Fruit fly (Drosophila melanogaster): ENCODE results near the gene CG1927.
A peak's percentile ranks its signal among the peaks of the same experiment; 100 is the strongest.

The CG1927 gene

dm6 chr3L:1947463-1948126, 22.3 kb downstream of the CG1927 start, which contains the start of the genes mu2 and Cnb:
Gene mu2 (minus strand): TSS chr3L:1947475.
Gene Cnb (plus strand): TSS chr3L:1947565.
- no peak for TF ChIP-seq Rel (GFP tag; optimal IDR thresholded peaks at IDR 0.05)
- no peak for TF ChIP-seq Rel (tag; optimal IDR thresholded peaks at IDR 0.05)
- TF ChIP-seq br (GFP tag; optimal IDR thresholded peaks at IDR 0.05), result no peak
- TF ChIP-seq psq (GFP tag; optimal IDR thresholded peaks at IDR 0.05), result peak; percentile 23
- TF ChIP-seq Vsx2 (GFP tag; optimal IDR thresholded peaks at IDR 0.05; ENCODE audit: partially characterized antibody), result no peak
- TF ChIP-seq GATAd (GFP tag; optimal IDR thresholded peaks at IDR 0.05), result no peak

dm6 chr3L:1940843-1941418, 28.9 kb downstream of the CG1927 start, which contains the start of gene Mfap1:
Gene Mfap1 (plus strand): TSS chr3L:1941068.
- TF ChIP-seq N (GFP tag; optimal IDR thresholded peaks at IDR 0.05), result no peak
- no peak for TF ChIP-seq CG32264 (GFP tag; optimal IDR thresholded peaks at IDR 0.05)
- no peak for TF ChIP-seq brk (GFP tag; optimal IDR thresholded peaks at IDR 0.05)
- TF ChIP-seq sage (GFP tag; optimal IDR thresholded peaks at IDR 0.05), result peak; percentile 47
- TF ChIP-seq CG9705 (GFP tag; optimal IDR thresholded peaks at IDR 0.05), result peak; percentile 4

dm6 chr3L:1939983-1940504, 29.8 kb downstream of the CG1927 start:
- TF ChIP-seq CrebA (GFP tag; optimal IDR thresholded peaks at IDR 0.05; ENCODE audit: borderline replicate concordance) (no peak), lola (GFP tag; optimal IDR thresholded peaks at IDR 0.05) (no peak), pan (optimal IDR thresholded peaks at IDR 0.05) (no peak), fru (GFP tag; optimal IDR thresholded peaks at IDR 0.05) (no peak), dsf (GFP tag; optimal IDR thresholded peaks at IDR 0.05; ENCODE audit: borderline replicate concordance) (no peak), Vsx2 (GFP tag; optimal IDR thresholded peaks at IDR 0.05; ENCODE audit: partially characterized antibody) (peak; percentile 5), OdsH (GFP tag; optimal IDR thresholded peaks at IDR 0.05) (no peak), sv (GFP tag; optimal IDR thresholded peaks at IDR 0.05) (no peak), tai (GFP tag; optimal IDR thresholded peaks at IDR 0.05) (no peak), usp (GFP tag; optimal IDR thresholded peaks at IDR 0.05) (no peak), Sp1 (GFP tag; optimal IDR thresholded peaks at IDR 0.05) (no peak), Hr83 (GFP tag; optimal IDR thresholded peaks at IDR 0.05; ENCODE audit: poor library complexity, severe bottlenecking) (no peak), Rel (GFP tag; optimal IDR thresholded peaks at IDR 0.05) (no peak), Rel (tag; optimal IDR thresholded peaks at IDR 0.05) (peak; percentile 26), dl (GFP tag; optimal IDR thresholded peaks at IDR 0.05; ENCODE audit: insufficient read depth in 1 of 2, partially characterized antibody in 2 of 2) (no peak), Mio (GFP tag; optimal IDR thresholded peaks at IDR 0.05) (no peak)

DNA sequence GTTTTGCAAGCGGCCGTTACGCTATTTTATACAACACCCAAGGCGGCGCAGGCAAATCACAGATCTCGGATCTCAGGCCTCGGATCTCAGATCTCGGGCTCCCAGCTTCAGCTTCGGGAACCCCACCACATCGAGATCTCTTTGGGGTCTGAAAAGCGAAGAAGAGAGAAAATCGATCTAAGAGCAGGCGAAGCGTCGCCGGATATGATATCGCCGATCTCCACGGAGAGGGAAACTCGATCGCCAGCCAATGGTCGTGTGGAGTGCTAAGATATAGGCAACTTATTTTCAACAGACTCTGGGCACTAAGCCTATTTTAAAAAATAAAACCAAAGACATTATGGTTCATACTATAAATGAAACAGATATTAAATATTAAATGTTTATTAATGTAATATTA, 31.1 kb downstream of the CG1927 start, which contains the start of the genes CG46523 and CG5687:
Gene CG46523 (minus strand): TSS at position 337 of the 400 bp plus-strand sequence.
Gene CG5687 (minus strand): TSS at position 337 of the 400 bp plus-strand sequence.
- TF ChIP-seq Rel (GFP tag; optimal IDR thresholded peaks at IDR 0.05), result no peak
- peak; percentile 42 for TF ChIP-seq Rel (tag; optimal IDR thresholded peaks at IDR 0.05)
- no peak for TF ChIP-seq ey (GFP tag; optimal IDR thresholded peaks at IDR 0.05)

DNA sequence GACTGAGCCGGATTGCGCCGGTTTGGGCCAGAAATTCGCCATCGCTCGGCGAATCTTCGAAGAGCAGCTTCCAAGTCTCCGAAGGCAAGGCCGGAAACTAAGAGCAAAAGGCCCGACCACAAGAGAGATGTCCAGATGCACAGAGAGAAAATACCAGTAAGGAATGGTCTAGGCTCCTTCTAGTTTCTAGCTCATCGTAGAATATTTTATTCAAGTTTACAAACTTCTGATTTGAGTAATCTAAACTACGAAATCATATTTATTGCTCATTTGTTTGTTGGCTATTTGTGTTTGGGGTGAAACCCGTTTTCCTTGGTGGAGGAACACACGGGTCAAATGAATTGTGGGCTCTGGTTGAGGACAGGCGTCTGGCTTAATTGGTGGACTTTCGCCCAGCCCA, 32.4 kb downstream of the CG1927 start:
- TF ChIP-seq Myc (optimal IDR thresholded peaks at IDR 0.05), result no peak
- no peak for TF ChIP-seq Sp1 (GFP tag; optimal IDR thresholded peaks at IDR 0.05)
- peak in 1 of 2 experiments; percentile 4 for TF ChIP-seq foxo (GFP tag; optimal IDR thresholded peaks at IDR 0.05)
- no peak for TF ChIP-seq ey (GFP tag; optimal IDR thresholded peaks at IDR 0.05)
- TF ChIP-seq fru (GFP tag; optimal IDR thresholded peaks at IDR 0.05), result peak; percentile 21
- TF ChIP-seq h (GFP tag; optimal IDR thresholded peaks at IDR 0.05), result peak; percentile 40
- TF ChIP-seq HLH106 (tag; optimal IDR thresholded peaks at IDR 0.05), result peak; percentile 1

dm6 chr3L:1928959-1929358, 40.9 kb downstream of the CG1927 start:
- TF ChIP-seq Vsx2 (GFP tag; optimal IDR thresholded peaks at IDR 0.05; ENCODE audit: partially characterized antibody), result no peak
- TF ChIP-seq Rel (GFP tag; optimal IDR thresholded peaks at IDR 0.05), result no peak
- no peak for TF ChIP-seq Rel (tag; optimal IDR thresholded peaks at IDR 0.05)
- TF ChIP-seq Hnf4 (GFP tag; optimal IDR thresholded peaks at IDR 0.05), result no peak
- no peak for TF ChIP-seq ey (GFP tag; optimal IDR thresholded peaks at IDR 0.05)
- no peak for TF ChIP-seq Abd-B (GFP tag; optimal IDR thresholded peaks at IDR 0.05)
- no peak for TF ChIP-seq usp (GFP tag; optimal IDR thresholded peaks at IDR 0.05)
- TF ChIP-seq sv (GFP tag; optimal IDR thresholded peaks at IDR 0.05), result no peak
- no peak for TF ChIP-seq HLH106 (tag; optimal IDR thresholded peaks at IDR 0.05)
- TF ChIP-seq h (GFP tag; optimal IDR thresholded peaks at IDR 0.05), result no peak
- TF ChIP-seq N (GFP tag; optimal IDR thresholded peaks at IDR 0.05), result no peak
- no peak for TF ChIP-seq Sp1 (GFP tag; optimal IDR thresholded peaks at IDR 0.05)
- TF ChIP-seq Mio (GFP tag; optimal IDR thresholded peaks at IDR 0.05), result no peak
- no peak for TF ChIP-seq Dif (GFP tag; optimal IDR thresholded peaks at IDR 0.05; ENCODE audit: partially characterized antibody)
- TF ChIP-seq jim (GFP tag; optimal IDR thresholded peaks at IDR 0.05), result no peak
- no peak for TF ChIP-seq CG9705 (GFP tag; optimal IDR thresholded peaks at IDR 0.05)
- TF ChIP-seq Hr83 (GFP tag; optimal IDR thresholded peaks at IDR 0.05; ENCODE audit: poor library complexity, severe bottlenecking), result no peak

Data from whole organism, wandering third instar larva.